Worm (Caenorhabditis elegans) whole organism, L1 larva: ENCODE data around the gene C49F8.14.

Source experiments
- C16A3.4 ChIP-seq: fragments of 150-350 bp; optimal IDR thresholded peaks from 2 replicates; lab custom pipeline; 2014; ENCODE audit warnings: missing biosample characterization, missing genetic modification characterization
- F16B12.6 ChIP-seq: fragments of 150-350 bp; optimal IDR thresholded peaks from 2 replicates; lab custom pipeline; 2014; ENCODE audit warnings: missing biosample characterization, missing genetic modification characterization
- Y116A8C.19 ChIP-seq: sonication (generic microtip); optimal IDR thresholded peaks from 2 replicates; lab custom pipeline; 2016; ENCODE audit warnings: missing compliant biosample characterization, missing genetic modification characterization, borderline replicate concordance
- aha-1 ChIP-seq: fragments of 150-350 bp; optimal IDR thresholded peaks from 2 replicates; lab custom pipeline; 2014; ENCODE audit warnings: missing biosample characterization, missing genetic modification characterization
- alr-1 ChIP-seq: fragments of 200-800 bp; sonication (Bioruptor generic); optimal IDR thresholded peaks from 2 replicates; lab custom pipeline; 2018; ENCODE audit warnings: borderline replicate concordance, mild to moderate bottlenecking, missing genetic modification characterization, missing compliant biosample characterization
- blmp-1 ChIP-seq: fragments of 150-350 bp; optimal IDR thresholded peaks from 2 replicates; lab custom pipeline; 2014; ENCODE audit warnings: missing biosample characterization, missing genetic modification characterization
- ceh-63 ChIP-seq: fragments of 200-800 bp; sonication (Bioruptor generic); optimal IDR thresholded peaks from 2 replicates; lab custom pipeline; 2018; ENCODE audit warnings: mild to moderate bottlenecking, missing genetic modification characterization, missing compliant biosample characterization
- ces-1 ChIP-seq: fragments of 150-350 bp; optimal IDR thresholded peaks from 2 replicates; lab custom pipeline; 2014; ENCODE audit warnings: missing biosample characterization, missing genetic modification reagents, missing genetic modification characterization
- efl-3 ChIP-seq: fragments of 200-800 bp; sonication (Bioruptor generic); optimal IDR thresholded peaks from 2 replicates; lab custom pipeline; 2018; ENCODE audit warnings: mild to moderate bottlenecking, missing genetic modification characterization, missing compliant biosample characterization
- egl-27 ChIP-seq, 2 experiments: fragments of 150-350 bp in 1 of 2; sonication (generic microtip); optimal IDR thresholded peaks; 3 replicates each; lab custom pipeline; 2017 to 2018; ENCODE audit warnings: missing biosample characterization in 2 of 2, missing genetic modification characterization in 2 of 2, missing genetic modification reagents in 2 of 2
- elt-2 ChIP-seq: sonication (generic microtip); optimal IDR thresholded peaks from 2 replicates; lab custom pipeline; 2016; ENCODE audit warnings: missing genetic modification characterization, mild to moderate bottlenecking, inconsistent platforms, missing compliant biosample characterization, missing genetic modification reagents
- elt-3 ChIP-seq, 6 experiments: fragments of 150-350 bp in 1 of 6; sonication (generic microtip); optimal IDR thresholded peaks; 2 replicates each; lab custom pipeline; 2017 to 2018; ENCODE audit warnings: missing biosample characterization in 6 of 6, missing genetic modification characterization in 6 of 6, inconsistent platforms in 1 of 6
- ets-5 ChIP-seq: fragments of 200-800 bp; sonication (Bioruptor generic); IDR thresholded peaks from 2 replicates; pipeline ENCODE4 v1.3.6; 2022; ENCODE audit warnings: missing genetic modification characterization, missing compliant biosample characterization
- fkh-10 ChIP-seq: sonication (generic microtip); optimal IDR thresholded peaks from 2 replicates; lab custom pipeline; 2017; ENCODE audit warnings: missing biosample characterization, missing genetic modification reagents, missing genetic modification characterization
- fkh-8 ChIP-seq: sonication (generic microtip); optimal IDR thresholded peaks from 2 replicates; lab custom pipeline; 2016; ENCODE audit warnings: mild to moderate bottlenecking, missing genetic modification characterization, missing compliant biosample characterization
- grh-1 ChIP-seq: fragments of 200-800 bp; sonication (Bioruptor generic); IDR thresholded peaks from 2 replicates; pipeline ENCODE4 v1.3.6; 2022; ENCODE audit warnings: missing genetic modification reagents, missing genetic modification characterization, missing compliant biosample characterization
- hlh-4 ChIP-seq: sonication (generic microtip); optimal IDR thresholded peaks from 2 replicates; lab custom pipeline; 2016; ENCODE audit warnings: mild to moderate bottlenecking, missing genetic modification characterization, missing compliant biosample characterization
- hpl-2 ChIP-seq: fragments of 150-350 bp; optimal IDR thresholded peaks from 2 replicates; lab custom pipeline; 2014; ENCODE audit warnings: missing biosample characterization, missing genetic modification reagents, missing genetic modification characterization
- irx-1 ChIP-seq: sonication (generic microtip); optimal IDR thresholded peaks from 2 replicates; lab custom pipeline; 2016; ENCODE audit warnings: missing genetic modification characterization, missing compliant biosample characterization
- isw-1 ChIP-seq: fragments of 200-800 bp; sonication (Bioruptor generic); IDR thresholded peaks from 2 replicates; pipeline ENCODE4 v1.3.6; 2022; ENCODE audit warnings: missing genetic modification characterization, missing compliant biosample characterization
- lin-14 ChIP-seq: fragments of 200-800 bp; sonication (Bioruptor generic); optimal IDR thresholded peaks from 2 replicates; lab custom pipeline; 2018; ENCODE audit warnings: mild to moderate bottlenecking, missing genetic modification characterization, moderate library complexity, missing compliant biosample characterization
- lin-15B ChIP-seq: fragments of 150-350 bp; sonication (generic microtip); optimal IDR thresholded peaks from 3 replicates; lab custom pipeline; 2014; ENCODE audit warnings: missing biosample characterization, missing genetic modification characterization
- lin-35 ChIP-seq, 2 experiments: fragments of 150-350 bp; optimal IDR thresholded peaks; 2 replicates each; lab custom pipeline; 2014; ENCODE audit warnings: missing biosample characterization in 2 of 2, missing genetic modification characterization in 2 of 2, missing genetic modification reagents in 2 of 2
- mef-2 ChIP-seq: fragments of 150-350 bp; optimal IDR thresholded peaks from 2 replicates; lab custom pipeline; 2014; ENCODE audit warnings: missing biosample characterization, missing genetic modification characterization
- nhr-11 ChIP-seq: fragments of 150-350 bp; optimal IDR thresholded peaks from 2 replicates; lab custom pipeline; 2014; ENCODE audit warnings: missing biosample characterization, missing genetic modification characterization
- nhr-20 ChIP-seq: sonication (generic microtip); optimal IDR thresholded peaks from 2 replicates; lab custom pipeline; 2016; ENCODE audit warnings: mild to moderate bottlenecking, missing genetic modification characterization, missing compliant biosample characterization
- nhr-237 ChIP-seq: fragments of 150-350 bp; optimal IDR thresholded peaks from 2 replicates; lab custom pipeline; 2014; ENCODE audit warnings: missing biosample characterization, missing genetic modification characterization
- nhr-28 ChIP-seq: fragments of 150-350 bp; optimal IDR thresholded peaks from 2 replicates; lab custom pipeline; 2014; ENCODE audit warnings: missing biosample characterization, missing genetic modification characterization
- nhr-47 ChIP-seq: sonication (generic microtip); optimal IDR thresholded peaks from 2 replicates; lab custom pipeline; 2016; ENCODE audit warnings: mild to moderate bottlenecking, missing genetic modification characterization, moderate library complexity, missing compliant biosample characterization
- nhr-71 ChIP-seq: sonication (generic microtip); optimal IDR thresholded peaks from 2 replicates; lab custom pipeline; 2016; ENCODE audit warnings: mild to moderate bottlenecking, missing genetic modification characterization, moderate library complexity, missing compliant biosample characterization
- nhr-77 ChIP-seq: fragments of 150-350 bp; optimal IDR thresholded peaks from 2 replicates; lab custom pipeline; 2014; ENCODE audit warnings: missing biosample characterization, missing genetic modification characterization
- nhr-84 ChIP-seq: sonication (generic microtip); optimal IDR thresholded peaks from 2 replicates; lab custom pipeline; 2017; ENCODE audit warnings: missing biosample characterization, missing genetic modification characterization
- nhr-85 ChIP-seq: sonication (generic microtip); peaks from one replicate; lab custom pipeline; 2016; ENCODE audit warnings: missing genetic modification characterization, inconsistent platforms, missing compliant biosample characterization
- nhr-90 ChIP-seq: sonication (generic microtip); optimal IDR thresholded peaks from 2 replicates; lab custom pipeline; 2016; ENCODE audit warnings: mild to moderate bottlenecking, missing genetic modification characterization, missing compliant biosample characterization; ENCODE audit not compliant: poor library complexity
- pag-3 ChIP-seq: sonication (generic microtip); optimal IDR thresholded peaks from 2 replicates; lab custom pipeline; 2017; ENCODE audit warnings: missing genetic modification characterization, mild to moderate bottlenecking, missing compliant biosample characterization, antibody characterized with exemption, borderline replicate concordance; ENCODE audit not compliant: insufficient read depth
- pax-3 ChIP-seq: fragments of 200-800 bp; sonication (Bioruptor generic); optimal IDR thresholded peaks from 2 replicates; lab custom pipeline; 2018; ENCODE audit warnings: mild to moderate bottlenecking, missing genetic modification characterization, moderate library complexity, missing compliant biosample characterization
- skn-1 ChIP-seq: fragments of 150-350 bp; optimal IDR thresholded peaks from 2 replicates; lab custom pipeline; 2014; ENCODE audit warnings: missing biosample characterization, missing genetic modification characterization
- snpc-4 ChIP-seq: fragments of 150-350 bp; optimal IDR thresholded peaks from 2 replicates; lab custom pipeline; 2014; ENCODE audit warnings: missing biosample characterization, missing genetic modification characterization
- snu-23 ChIP-seq: sonication (generic microtip); optimal IDR thresholded peaks from 2 replicates; lab custom pipeline; 2016; ENCODE audit warnings: missing genetic modification characterization, missing compliant biosample characterization
- tbx-2 ChIP-seq: sonication (generic microtip); optimal IDR thresholded peaks from 2 replicates; lab custom pipeline; 2016; ENCODE audit warnings: missing genetic modification characterization, missing compliant biosample characterization
- tlp-1 ChIP-seq: fragments of 150-350 bp; optimal IDR thresholded peaks from 2 replicates; lab custom pipeline; 2014; ENCODE audit warnings: missing biosample characterization, missing genetic modification characterization
- unc-130 ChIP-seq: fragments of 150-350 bp; optimal IDR thresholded peaks from 2 replicates; lab custom pipeline; 2017; ENCODE audit warnings: missing biosample characterization, missing genetic modification characterization, inconsistent platforms
- unc-30 ChIP-seq: sonication (generic microtip); optimal IDR thresholded peaks from 2 replicates; lab custom pipeline; 2017; ENCODE audit warnings: missing biosample characterization, missing genetic modification characterization
- unc-62 ChIP-seq: fragments of 150-350 bp; optimal IDR thresholded peaks from 2 replicates; lab custom pipeline; 2014; ENCODE audit warnings: missing biosample characterization, missing genetic modification reagents, missing genetic modification characterization
- unc-98 ChIP-seq: fragments of 200-800 bp; sonication (Bioruptor generic); IDR thresholded peaks from 2 replicates; pipeline ENCODE4 v1.3.6; 2022; ENCODE audit warnings: missing genetic modification characterization, missing compliant biosample characterization
- xbp-1 ChIP-seq: sonication (generic microtip); optimal IDR thresholded peaks from 2 replicates; lab custom pipeline; 2016; ENCODE audit warnings: missing genetic modification characterization, missing compliant biosample characterization
- zag-1 ChIP-seq: fragments of 150-350 bp; optimal IDR thresholded peaks from 2 replicates; lab custom pipeline; 2014; ENCODE audit warnings: missing biosample characterization, missing genetic modification characterization
- zip-4 ChIP-seq: fragments of 200-800 bp; sonication (Bioruptor generic); optimal IDR thresholded peaks from 2 replicates; lab custom pipeline; 2018; ENCODE audit warnings: mild to moderate bottlenecking, missing genetic modification characterization, moderate library complexity, missing compliant biosample characterization
- ztf-4 ChIP-seq: fragments of 150-350 bp; optimal IDR thresholded peaks from 2 replicates; lab custom pipeline; 2014; ENCODE audit warnings: missing biosample characterization, missing genetic modification characterization

The C49F8.14 gene

DNA sequence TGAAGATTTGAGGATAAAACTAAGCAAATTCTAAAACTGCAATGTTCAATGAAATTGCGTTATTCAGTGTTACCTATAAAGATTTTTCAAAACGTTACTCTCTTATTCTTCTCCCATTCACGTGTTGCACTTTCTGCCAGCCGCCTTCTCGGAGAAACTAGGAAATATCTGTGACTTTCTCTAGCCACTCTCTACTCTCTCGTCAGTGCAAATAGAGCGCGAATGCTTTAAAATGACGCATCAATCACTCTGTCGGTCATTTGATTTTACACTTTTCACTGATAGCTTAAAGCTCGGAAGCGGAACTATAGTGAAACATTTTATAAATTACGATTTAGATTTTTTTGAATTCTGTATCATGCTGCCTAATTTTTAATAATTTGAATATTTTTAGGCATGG lies 47.9 kb downstream of the C49F8.14 start (continued):
- TF ChIP-seq unc-30 (tag; lab: Kevin White, UChicago) (no peak), C16A3.4 (tag; lab: Kevin White, UChicago) (peak; percentile 88), ztf-4 (tag; lab: Kevin White, UChicago) (peak; percentile 79), efl-3 (GFP tag; lab: Kevin White, UChicago) (no peak), alr-1 (no peak), tbx-2 (peak; percentile 83), nhr-28 (tag; lab: Kevin White, UChicago) (no peak), egl-27 (tag; optimal IDR thresholded peaks at IDR 0.05; lab: Kevin White, UChicago) (peak; percentile 52 to 60), nhr-71 (tag; lab: Kevin White, UChicago) (peak; percentile 96), lin-35 (GFP tag; optimal IDR thresholded peaks at IDR 0.05; lab: Kevin White, UChicago) (peak; percentile 65 to 83), Y116A8C.19 (no peak), grh-1 (GFP tag; lab: Robert Waterston, UW) (no peak), lin-14 (GFP tag; lab: Kevin White, UChicago) (peak; percentile 96), elt-3 (tag; optimal IDR thresholded peaks at IDR 0.05; lab: Kevin White, UChicago) (peak in 5 of 6 experiments; percentile 13 to 84 (median 76)), snpc-4 (tag; lab: Kevin White, UChicago) (peak; percentile 53), elt-2 (tag; lab: Kevin White, UChicago) (peak; percentile 61), ces-1 (GFP tag; lab: Kevin White, UChicago) (no peak), ceh-63 (no peak), unc-62 (GFP tag; lab: Kevin White, UChicago) (peak; percentile 64), nhr-90 (peak; percentile 51), nhr-77 (tag; lab: Kevin White, UChicago) (peak; percentile 65), F16B12.6 (tag; lab: Kevin White, UChicago) (no peak), irx-1 (tag; lab: Kevin White, UChicago) (peak; percentile 56), blmp-1 (peak; percentile 90), unc-130 (peak; percentile 92), nhr-11 (tag; lab: Kevin White, UChicago) (no peak), fkh-10 (GFP tag; lab: Kevin White, UChicago) (no peak), aha-1 (tag; lab: Kevin White, UChicago) (no peak), tlp-1 (no peak), nhr-47 (tag; lab: Kevin White, UChicago) (peak; percentile 75), isw-1 (GFP tag; lab: Robert Waterston, UW) (peak; percentile 14; the same call in 1 of the 2 replicates)

ce11 chrX:13328034-13328433 lies 48.7 kb downstream of the C49F8.14 start, which contains the start of gene sir-2.2:
sir-2.2 (plus strand) TSS chrX:13328067.
- TF ChIP-seq nhr-85 (tag; lab: Kevin White, UChicago) (peak; percentile 58), snu-23 (no peak), zip-4 (GFP tag; lab: Kevin White, UChicago) (no peak), zag-1 (no peak), pag-3 (tag; lab: Kevin White, UChicago) (no peak), snpc-4 (tag; lab: Kevin White, UChicago) (no peak), nhr-71 (tag; lab: Kevin White, UChicago) (peak; percentile 40), hlh-4 (tag; lab: Kevin White, UChicago) (no peak), egl-27 (tag; optimal IDR thresholded peaks at IDR 0.05; lab: Kevin White, UChicago) (no peak), nhr-237 (no peak), alr-1 (no peak), nhr-47 (tag; lab: Kevin White, UChicago) (no peak), ztf-4 (tag; lab: Kevin White, UChicago) (no peak), nhr-90 (peak; percentile 32), hpl-2 (GFP tag; lab: Kevin White, UChicago) (no peak), pax-3 (tag; lab: Kevin White, UChicago) (no peak), tlp-1 (no peak), nhr-20 (tag; lab: Kevin White, UChicago) (peak; percentile 51), unc-30 (tag; lab: Kevin White, UChicago) (no peak), skn-1 (tag; lab: Kevin White, UChicago) (no peak), xbp-1 (no peak), lin-15B (no peak), ets-5 (GFP tag; lab: Robert Waterston, UW) (no peak), lin-14 (GFP tag; lab: Kevin White, UChicago) (peak; percentile 21), lin-35 (GFP tag; optimal IDR thresholded peaks at IDR 0.05; lab: Kevin White, UChicago) (peak in 1 of 2 experiments; percentile 28), tbx-2 (no peak), mef-2 (tag; lab: Kevin White, UChicago) (no peak), Y116A8C.19 (no peak), nhr-84 (tag; lab: Kevin White, UChicago) (no peak), irx-1 (tag; lab: Kevin White, UChicago) (no peak), unc-98 (GFP tag; lab: Robert Waterston, UW) (no peak), elt-2 (tag; lab: Kevin White, UChicago) (peak; percentile 57), ceh-63 (no peak), ces-1 (GFP tag; lab: Kevin White, UChicago) (no peak), fkh-8 (tag; lab: Kevin White, UChicago) (no peak)
